Worm (Caenorhabditis elegans) whole organism, L3 larva: Measurements from ENCODE around the gene T10C6.16.

Source experiments
- ZK546.5 ChIP-seq: sonication (generic microtip); optimal IDR thresholded peaks from 2 replicates; lab custom pipeline; 2017; ENCODE audit warnings: missing biosample characterization, missing genetic modification characterization
- ama-1 ChIP-seq: fragments of 150-350 bp; optimal IDR thresholded peaks from 2 replicates; lab custom pipeline; 2018
- ceh-28 ChIP-seq: fragments of 150-350 bp; optimal IDR thresholded peaks from 2 replicates; lab custom pipeline; 2014; ENCODE audit warnings: missing biosample characterization, missing genetic modification reagents, missing genetic modification characterization
- elt-2 ChIP-seq: sonication (generic microtip); optimal IDR thresholded peaks from 2 replicates; lab custom pipeline; 2016; ENCODE audit warnings: missing genetic modification reagents, mild to moderate bottlenecking, missing genetic modification characterization, missing compliant biosample characterization
- elt-3 ChIP-seq, 3 experiments: fragments of 150-350 bp in 1 of 3; sonication (generic microtip) in 2 of 3; optimal IDR thresholded peaks; 2 replicates in 2 of 3; 4 replicates in 1 of 3; lab custom pipeline; 2014 to 2017; ENCODE audit warnings: missing biosample characterization in 3 of 3, missing genetic modification characterization in 3 of 3
- nhr-12 ChIP-seq: fragments of 150-350 bp; optimal IDR thresholded peaks from 2 replicates; lab custom pipeline; 2014; ENCODE audit warnings: missing biosample characterization, missing genetic modification characterization
- nhr-28 ChIP-seq: fragments of 150-350 bp; optimal IDR thresholded peaks from 2 replicates; lab custom pipeline; 2014; ENCODE audit warnings: missing biosample characterization, missing genetic modification characterization
- skn-1 ChIP-seq: fragments of 150-350 bp; optimal IDR thresholded peaks from 2 replicates; lab custom pipeline; 2014; ENCODE audit warnings: missing biosample characterization, missing genetic modification characterization
- unc-39 ChIP-seq: sonication (generic microtip); optimal IDR thresholded peaks from 4 replicates; lab custom pipeline; 2017; ENCODE audit warnings: missing biosample characterization, missing genetic modification characterization
- unc-62 ChIP-seq: fragments of 150-350 bp; sonication (generic microtip); optimal IDR thresholded peaks from 4 replicates; lab custom pipeline; 2014; ENCODE audit warnings: missing biosample characterization, missing genetic modification reagents, missing genetic modification characterization

- TF ChIP-seq ama-1 (lab: Kevin White, UChicago) = no peak
- TF ChIP-seq unc-62 (GFP tag; lab: Kevin White, UChicago) = no peak
- no peak for TF ChIP-seq ZK546.5 (tag; lab: Kevin White, UChicago)
- no peak for TF ChIP-seq ceh-28
- no peak for TF ChIP-seq nhr-12 (tag; lab: Kevin White, UChicago)
- no peak for TF ChIP-seq unc-39 (tag; lab: Kevin White, UChicago)
- no peak for TF ChIP-seq elt-3 (tag; optimal IDR thresholded peaks at IDR 0.05; lab: Kevin White, UChicago)
- no peak for TF ChIP-seq skn-1
- no peak for TF ChIP-seq elt-2 (tag; lab: Kevin White, UChicago)
- TF ChIP-seq nhr-28 (tag; lab: Kevin White, UChicago) = no peak
Measured at ce11 chrV:16062788-16063187, 30.0 kb upstream of the T10C6.16 start, which contains the start of gene F14H3.14.
